Worm (Caenorhabditis elegans) whole organism, young adult: Measurements from ENCODE around the gene F10G7.9.

Experiments used
- D2030.7 ChIP-seq: fragments of 200-800 bp; sonication (Bioruptor generic); IDR thresholded peaks from 2 replicates; pipeline ENCODE4 v1.3.6; 2022; ENCODE audit warnings: missing genetic modification reagents, missing genetic modification characterization, missing compliant biosample characterization
- F23B12.7 ChIP-seq: sonication (generic microtip); optimal IDR thresholded peaks from 2 replicates; lab custom pipeline; 2017; ENCODE audit warnings: missing genetic modification characterization, mild to moderate bottlenecking, missing compliant biosample characterization, antibody characterized with exemption, moderate library complexity; ENCODE audit not compliant: insufficient read depth
- F33H1.4 ChIP-seq: fragments of 200-800 bp; sonication (Bioruptor generic); IDR thresholded peaks from 2 replicates; pipeline ENCODE4 v1.3.6; 2022; ENCODE audit warnings: missing genetic modification reagents, missing genetic modification characterization, missing compliant biosample characterization
- F37B4.10 ChIP-seq: fragments of 200-800 bp; sonication (Bioruptor generic); IDR thresholded peaks from 2 replicates; pipeline ENCODE4 v1.3.6; 2022; ENCODE audit warnings: missing genetic modification characterization, missing compliant biosample characterization
- F49E8.2 ChIP-seq: sonication (generic microtip); optimal IDR thresholded peaks from 3 replicates; lab custom pipeline; 2017; ENCODE audit warnings: missing genetic modification characterization, mild to moderate bottlenecking, missing compliant biosample characterization, antibody characterized with exemption, moderate library complexity; ENCODE audit not compliant: insufficient read depth
- K12H6.12 ChIP-seq: fragments of 200-800 bp; sonication (Bioruptor generic); optimal IDR thresholded peaks from 2 replicates; lab custom pipeline; 2018; ENCODE audit warnings: mild to moderate bottlenecking, missing genetic modification characterization, missing compliant biosample characterization
- Y79H2A.3 ChIP-seq: fragments of 200-800 bp; sonication (Bioruptor generic); conservative IDR thresholded peaks from 2 replicates; pipeline ENCODE4 v1.3.6; 2022; ENCODE audit warnings: missing genetic modification reagents, missing genetic modification characterization, missing compliant biosample characterization
- Y95B8A.8 ChIP-seq: fragments of 200-800 bp; sonication (Bioruptor generic); IDR thresholded peaks from 2 replicates; pipeline ENCODE4 v1.3.6; 2022; ENCODE audit warnings: missing genetic modification reagents, missing genetic modification characterization, missing compliant biosample characterization
- athp-1 ChIP-seq: sonication (generic microtip); optimal IDR thresholded peaks from 2 replicates; lab custom pipeline; 2017; ENCODE audit warnings: mild to moderate bottlenecking, missing genetic modification characterization, missing compliant biosample characterization
- bed-1 ChIP-seq: fragments of 200-800 bp; sonication (Bioruptor generic); IDR thresholded peaks from 2 replicates; pipeline ENCODE4 v1.3.6; 2022; ENCODE audit warnings: missing genetic modification reagents, missing genetic modification characterization, missing compliant biosample characterization
- cebp-1 ChIP-seq, 2 experiments: fragments of 200-800 bp in 1 of 2; sonication (Bioruptor generic) in 1 of 2; sonication (generic microtip) in 1 of 2; IDR thresholded peaks in 1 of 2; optimal IDR thresholded peaks in 1 of 2; 2 replicates each; pipeline versions ENCODE4 v1.3.6 to Lab custom; 2017 to 2022; ENCODE audit warnings: missing compliant biosample characterization in 2 of 2, missing genetic modification characterization in 2 of 2, mild to moderate bottlenecking in 1 of 2, missing genetic modification reagents in 1 of 2, moderate library complexity in 1 of 2
- cebp-2 ChIP-seq: fragments of 200-800 bp; sonication (Bioruptor generic); IDR thresholded peaks from 2 replicates; pipeline ENCODE4 v1.3.6; 2022; ENCODE audit warnings: missing genetic modification characterization, missing compliant biosample characterization
- dox-1 ChIP-seq: fragments of 200-800 bp; sonication (Bioruptor generic); IDR thresholded peaks from 2 replicates; pipeline ENCODE4 v1.3.6; 2022; ENCODE audit warnings: missing genetic modification reagents, missing genetic modification characterization, missing compliant biosample characterization
- dpl-1 ChIP-seq: fragments of 150-350 bp; optimal IDR thresholded peaks from 2 replicates; lab custom pipeline; 2014; ENCODE audit warnings: missing biosample characterization, missing genetic modification reagents, missing genetic modification characterization
- efl-1 ChIP-seq: fragments of 150-350 bp; optimal IDR thresholded peaks from 2 replicates; lab custom pipeline; 2014; ENCODE audit warnings: missing biosample characterization, missing genetic modification reagents, missing genetic modification characterization
- egl-44 ChIP-seq: fragments of 200-800 bp; sonication (Bioruptor generic); IDR thresholded peaks from 2 replicates; pipeline ENCODE4 v1.3.6; 2022; ENCODE audit warnings: missing genetic modification reagents, missing genetic modification characterization, missing compliant biosample characterization
- ets-4 ChIP-seq: fragments of 200-800 bp; sonication (Bioruptor generic); optimal IDR thresholded peaks from 2 replicates; lab custom pipeline; 2018; ENCODE audit warnings: mild to moderate bottlenecking, missing genetic modification characterization, missing compliant biosample characterization
- hmg-1.2 ChIP-seq: fragments of 200-800 bp; sonication (Bioruptor generic); IDR thresholded peaks from 2 replicates; pipeline ENCODE4 v1.3.6; 2022; ENCODE audit warnings: missing genetic modification reagents, missing genetic modification characterization, missing compliant biosample characterization
- hrde-1 ChIP-seq: sonication (generic microtip); optimal IDR thresholded peaks from 2 replicates; lab custom pipeline; 2016; ENCODE audit warnings: missing genetic modification characterization, mild to moderate bottlenecking, missing compliant biosample characterization, moderate library complexity, missing genotype, missing genetic modification reagents, borderline replicate concordance
- let-526 ChIP-seq: fragments of 200-800 bp; sonication (Bioruptor generic); IDR thresholded peaks from 2 replicates; pipeline ENCODE4 v1.3.6; 2022; ENCODE audit warnings: missing genetic modification reagents, missing genetic modification characterization, missing compliant biosample characterization
- let-607 ChIP-seq, 2 experiments: fragments of 200-800 bp in 1 of 2; sonication (Bioruptor generic) in 1 of 2; sonication (generic microtip) in 1 of 2; optimal IDR thresholded peaks; 2 replicates each; lab custom pipeline; 2016 to 2018; ENCODE audit warnings: mild to moderate bottlenecking in 2 of 2, missing compliant biosample characterization in 2 of 2, missing genetic modification characterization in 2 of 2, moderate library complexity in 2 of 2, missing genotype in 1 of 2
- lin-35 ChIP-seq, 3 experiments: fragments of 150-350 bp in 2 of 3; sonication (generic microtip) in 1 of 3; optimal IDR thresholded peaks; 2 replicates each; lab custom pipeline; 2014 to 2018; ENCODE audit warnings: missing biosample characterization in 3 of 3, missing genetic modification characterization in 3 of 3, missing genetic modification reagents in 3 of 3
- lsl-1 ChIP-seq: fragments of 200-800 bp; sonication (Bioruptor generic); optimal IDR thresholded peaks from 2 replicates; lab custom pipeline; 2018; ENCODE audit warnings: mild to moderate bottlenecking, missing genetic modification characterization, moderate library complexity, missing compliant biosample characterization
- madf-6 ChIP-seq: fragments of 200-800 bp; sonication (Bioruptor generic); IDR thresholded peaks from 2 replicates; pipeline ENCODE4 v1.3.6; 2022; ENCODE audit warnings: missing genetic modification reagents, missing genetic modification characterization, missing compliant biosample characterization
- madf-8 ChIP-seq: fragments of 200-800 bp; sonication (Bioruptor generic); conservative IDR thresholded peaks from 2 replicates; pipeline ENCODE4 v1.3.6; 2022; ENCODE audit warnings: missing genetic modification reagents, missing genetic modification characterization, missing compliant biosample characterization
- mcd-1 ChIP-seq: fragments of 200-800 bp; sonication (Bioruptor generic); IDR thresholded peaks from 2 replicates; pipeline ENCODE4 v1.3.6; 2022; ENCODE audit warnings: missing genetic modification reagents, missing genetic modification characterization, missing compliant biosample characterization
- mel-28 ChIP-seq: sonication (generic microtip); optimal IDR thresholded peaks from 2 replicates; lab custom pipeline; 2016; ENCODE audit warnings: borderline replicate concordance, mild to moderate bottlenecking, missing genetic modification characterization, missing compliant biosample characterization
- nhr-179 ChIP-seq: sonication (generic microtip); optimal IDR thresholded peaks from 2 replicates; lab custom pipeline; 2016; ENCODE audit warnings: mild to moderate bottlenecking, missing genetic modification characterization, missing compliant biosample characterization
- pbrm-1 ChIP-seq: fragments of 200-800 bp; sonication (Bioruptor generic); IDR thresholded peaks from 2 replicates; pipeline ENCODE4 v1.3.6; 2022; ENCODE audit warnings: missing genetic modification reagents, missing genetic modification characterization, missing compliant biosample characterization
- pha-4 ChIP-seq: fragments of 150-350 bp; sonication (generic microtip); optimal IDR thresholded peaks from 2 replicates; lab custom pipeline; 2014; ENCODE audit warnings: missing biosample characterization, missing genetic modification reagents, missing genetic modification characterization
- rcor-1 ChIP-seq: fragments of 200-800 bp; sonication (Bioruptor generic); IDR thresholded peaks from 2 replicates; pipeline ENCODE4 v1.3.6; 2022; ENCODE audit warnings: missing genetic modification reagents, missing genetic modification characterization, missing compliant biosample characterization
- rec-8 ChIP-seq, 2 experiments: sonication (generic microtip); optimal IDR thresholded peaks; 2 replicates each; lab custom pipeline; 2016; ENCODE audit warnings: mild to moderate bottlenecking in 2 of 2, missing genetic modification characterization in 2 of 2, missing genetic modification reagents in 2 of 2, missing genotype in 2 of 2, missing biosample characterization in 1 of 2, missing compliant biosample characterization in 1 of 2, moderate library complexity in 1 of 2
- rpc-1 ChIP-seq, 2 experiments: fragments of 150-350 bp in 1 of 2; sonication (generic microtip) in 1 of 2; optimal IDR thresholded peaks; 2 replicates each; lab custom pipeline; 2014 to 2018; ENCODE audit warnings: missing biosample characterization in 1 of 2, missing genetic modification characterization in 1 of 2, missing genetic modification reagents in 1 of 2, missing genotype in 1 of 2
- sdz-38 ChIP-seq: sonication (generic microtip); optimal IDR thresholded peaks from 2 replicates; lab custom pipeline; 2016; ENCODE audit warnings: missing genotype, missing genetic modification characterization, missing compliant biosample characterization
- sea-2 ChIP-seq: fragments of 200-800 bp; sonication (Bioruptor generic); IDR thresholded peaks from 2 replicates; pipeline ENCODE4 v1.3.6; 2022; ENCODE audit warnings: missing genetic modification characterization, missing compliant biosample characterization
- snpc-1.1 ChIP-seq: sonication (generic microtip); optimal IDR thresholded peaks from 2 replicates; lab custom pipeline; 2017; ENCODE audit warnings: missing genetic modification characterization, mild to moderate bottlenecking, missing compliant biosample characterization, antibody characterized with exemption, moderate library complexity, missing genotype, missing genetic modification reagents; ENCODE audit not compliant: insufficient read depth
- snpc-1.3 ChIP-seq: sonication (generic microtip); optimal IDR thresholded peaks from 2 replicates; lab custom pipeline; 2017; ENCODE audit warnings: missing genetic modification characterization, mild to moderate bottlenecking, missing compliant biosample characterization, antibody characterized with exemption, moderate library complexity, missing genotype, missing genetic modification reagents; ENCODE audit not compliant: insufficient read depth
- sptf-2 ChIP-seq: fragments of 200-800 bp; sonication (Bioruptor generic); optimal IDR thresholded peaks from 2 replicates; lab custom pipeline; 2018; ENCODE audit warnings: mild to moderate bottlenecking, missing genetic modification characterization, missing compliant biosample characterization
- tbp1 ChIP-seq: fragments of 200-800 bp; sonication (Bioruptor generic); optimal IDR thresholded peaks from 2 replicates; lab custom pipeline; 2018; ENCODE audit warnings: mild to moderate bottlenecking, missing genetic modification characterization, missing compliant biosample characterization
- xnd-1 ChIP-seq: sonication (generic microtip); optimal IDR thresholded peaks from 2 replicates; lab custom pipeline; 2016; ENCODE audit warnings: missing genotype, missing genetic modification reagents, missing genetic modification characterization, missing compliant biosample characterization
- ztf-25 ChIP-seq: fragments of 200-800 bp; sonication (Bioruptor generic); IDR thresholded peaks from 2 replicates; pipeline ENCODE4 v1.3.6; 2022; ENCODE audit warnings: missing genetic modification reagents, missing genetic modification characterization, missing compliant biosample characterization
- ztf-26 ChIP-seq: sonication (generic microtip); optimal IDR thresholded peaks from 2 replicates; lab custom pipeline; 2017; ENCODE audit warnings: missing genetic modification characterization, missing compliant biosample characterization

The F10G7.9 gene

DNA sequence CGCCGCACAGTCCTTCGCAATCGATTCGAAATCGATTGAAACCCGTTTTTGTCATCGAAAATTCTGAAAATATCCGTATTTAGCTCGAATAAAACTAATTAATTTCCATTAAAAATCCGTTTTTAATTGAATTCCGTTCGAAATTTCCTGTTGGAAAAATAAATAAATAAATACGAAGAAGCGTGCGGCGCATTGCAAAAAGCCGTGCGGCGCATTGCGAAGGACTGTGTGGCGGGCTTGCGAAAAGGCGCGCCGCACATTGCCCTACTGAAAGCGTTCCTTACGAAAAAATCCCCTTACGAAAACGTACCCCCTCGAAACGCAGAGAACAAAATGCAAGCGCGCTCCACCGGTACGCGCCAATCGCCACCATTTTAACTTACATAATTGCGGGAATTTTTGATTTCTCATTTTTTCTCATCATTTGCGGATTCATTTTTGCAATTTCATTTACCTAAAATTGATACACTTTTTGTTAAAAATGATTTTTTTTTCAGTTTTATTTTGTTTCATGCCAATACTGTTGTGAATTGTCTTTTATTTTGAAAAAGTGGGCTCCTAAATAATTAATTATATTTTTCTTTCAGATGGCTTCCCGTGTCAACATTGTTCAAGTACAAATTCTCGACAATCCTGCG lies 4.7 kb downstream of the F10G7.9 start, which contains the start of gene unc-85 (continued):
- TF ChIP-seq Y79H2A.3 (peak; percentile 89), F37B4.10 (GFP tag; lab: Robert Waterston, UW) (0 out of 2 replicates have a peak, but pooled peaks have one; percentile 69)
- TF ChIP-seq, all 124 proteins: peak for 72; not testable (repeated sequence) for 52

DNA sequence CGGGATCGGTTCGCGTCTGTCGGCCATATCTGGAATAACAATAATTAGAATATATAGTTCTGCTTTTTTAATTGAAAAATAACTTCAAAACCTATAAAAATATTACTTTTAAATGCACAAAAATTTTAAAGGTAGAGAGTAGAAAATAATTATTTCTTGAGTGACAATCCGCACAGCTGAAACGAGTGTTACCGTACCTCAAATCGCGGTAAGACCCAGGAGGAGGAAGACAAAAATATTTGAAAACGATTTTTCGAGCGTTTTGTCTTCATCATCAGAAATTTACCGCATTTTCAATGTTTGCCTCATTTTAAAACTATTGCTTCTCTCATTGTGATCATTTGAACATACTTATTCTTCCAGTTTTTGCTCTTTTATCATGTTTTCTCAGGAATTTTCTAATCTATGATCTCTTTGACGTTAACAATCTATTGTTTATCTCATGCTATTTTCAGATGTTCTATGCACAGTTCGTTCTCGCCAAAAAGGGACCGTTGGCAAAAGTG lies 8.0 kb downstream of the F10G7.9 start, which contains the start of the genes rpn-5 and scc-1:
Gene rpn-5, minus strand, starts transcription at position 162 of the 506 bp plus-strand sequence.
Gene scc-1, plus strand, starts transcription at position 456 of the 506 bp plus-strand sequence.
- peak; percentile 61 for TF ChIP-seq D2030.7 (GFP tag; lab: Robert Waterston, UW)
- no peak for TF ChIP-seq egl-44 (GFP tag; lab: Robert Waterston, UW)
- peak; percentile 2 for TF ChIP-seq snpc-1.1
- peak; percentile 26; the same call in 1 of the 2 replicates for TF ChIP-seq hmg-1.2 (GFP tag; lab: Robert Waterston, UW)
- peak; percentile 32; the same call in 1 of the 2 replicates for TF ChIP-seq dox-1 (GFP tag; lab: Robert Waterston, UW)
- no peak for TF ChIP-seq ztf-26 (tag; lab: Kevin White, UChicago)
- TF ChIP-seq F33H1.4 (GFP tag; lab: Robert Waterston, UW): peak; percentile 92
- TF ChIP-seq cebp-2 (GFP tag; lab: Robert Waterston, UW): no peak
- no peak for TF ChIP-seq ets-4
- TF ChIP-seq F23B12.7 (tag; lab: Kevin White, UChicago): peak; percentile 72
- TF ChIP-seq pha-4: peak; percentile 54
- no peak for TF ChIP-seq K12H6.12 (tag; lab: Kevin White, UChicago)
- TF ChIP-seq xnd-1 (tag; lab: Kevin White, UChicago): peak; percentile 60
- TF ChIP-seq ztf-25 (GFP tag; lab: Robert Waterston, UW): no peak
- 0 out of 2 replicates have a peak, but pooled peaks have one; percentile 7 for TF ChIP-seq rcor-1 (GFP tag; lab: Robert Waterston, UW)
- 0 out of 2 replicates have a peak, but pooled peaks have one; percentile 12 for TF ChIP-seq pbrm-1
- TF ChIP-seq hrde-1 (tag; lab: Kevin White, UChicago): no peak
- TF ChIP-seq rpc-1 (optimal IDR thresholded peaks at IDR 0.05; lab: Kevin White, UChicago): peak; percentile 25
- no peak for TF ChIP-seq rpc-1 (tag; optimal IDR thresholded peaks at IDR 0.05; lab: Kevin White, UChicago)
- no peak for TF ChIP-seq nhr-179 (tag; lab: Kevin White, UChicago)
- peak; percentile 46; the same call in 1 of the 2 replicates for TF ChIP-seq mcd-1
- no peak for TF ChIP-seq cebp-1 (GFP tag; IDR thresholded peaks at IDR 0.05; lab: Robert Waterston, UW)
- TF ChIP-seq cebp-1 (tag; optimal IDR thresholded peaks at IDR 0.05; lab: Kevin White, UChicago): peak; percentile 12
- TF ChIP-seq lin-35 (GFP tag; optimal IDR thresholded peaks at IDR 0.05; lab: Kevin White, UChicago): peak in 1 of 3 experiments; percentile 80
- TF ChIP-seq Y95B8A.8: no peak
- no peak for TF ChIP-seq sea-2 (GFP tag; lab: Robert Waterston, UW)
- TF ChIP-seq dpl-1 (GFP tag; lab: Kevin White, UChicago): peak; percentile 22
- peak in 1 of 2 experiments; percentile 4 for TF ChIP-seq let-607 (tag; optimal IDR thresholded peaks at IDR 0.05; lab: Kevin White, UChicago)
- peak; percentile 76 for TF ChIP-seq efl-1 (GFP tag; lab: Kevin White, UChicago)
- peak; percentile 91 for TF ChIP-seq lsl-1
- TF ChIP-seq snpc-1.3 (tag; lab: Kevin White, UChicago): peak; percentile 6
- TF ChIP-seq sptf-2 (GFP tag; lab: Kevin White, UChicago): no peak
- no peak for TF ChIP-seq sdz-38 (tag; lab: Kevin White, UChicago)
- TF ChIP-seq athp-1 (tag; lab: Kevin White, UChicago): no peak
- peak; percentile 19 for TF ChIP-seq tbp1 (GFP tag; lab: Kevin White, UChicago)
- no peak for TF ChIP-seq Y79H2A.3
- TF ChIP-seq F49E8.2: peak; percentile 49
- TF ChIP-seq madf-6 (GFP tag; lab: Robert Waterston, UW): peak; percentile 85
- no peak for TF ChIP-seq let-526
- TF ChIP-seq bed-1 (GFP tag; lab: Robert Waterston, UW): no peak
- no peak for TF ChIP-seq mel-28 (tag; lab: Kevin White, UChicago)
- no peak for TF ChIP-seq rec-8 (tag; optimal IDR thresholded peaks at IDR 0.05; lab: Kevin White, UChicago)
- TF ChIP-seq madf-8 (GFP tag; lab: Robert Waterston, UW): peak; percentile 46
